Fruit fly (Drosophila melanogaster) whole organism, embryonic: ENCODE data around the gene Scgalpha.

ENCODE experiments used
- CG12071 ChIP-seq: fragments of 200-800 bp; sonication (Bioruptor generic); optimal IDR thresholded peaks from 3 replicates; lab custom pipeline; 2018; ENCODE audit warnings: missing biosample characterization, mild to moderate bottlenecking, missing genetic modification characterization
- CG17829 ChIP-seq: fragments of 200-800 bp; optimal IDR thresholded peaks from 2 replicates; lab custom pipeline; 2019; ENCODE audit warnings: missing biosample characterization, mild to moderate bottlenecking, missing genetic modification characterization, moderate library complexity
- CG7745 ChIP-seq: fragments of 200-800 bp; sonication (Bioruptor generic); optimal IDR thresholded peaks from 2 replicates; lab custom pipeline; 2018; ENCODE audit warnings: missing biosample characterization, mild to moderate bottlenecking, missing genetic modification characterization, moderate library complexity
- CG7928 ChIP-seq: fragments of 200-800 bp; sonication (Bioruptor generic); optimal IDR thresholded peaks from 2 replicates; lab custom pipeline; 2017; ENCODE audit warnings: missing biosample characterization, mild to moderate bottlenecking, missing genetic modification characterization
- Rfx ChIP-seq: fragments of 200-800 bp; sonication (Bioruptor generic); IDR thresholded peaks from 2 replicates; pipeline ENCODE4 v1.3.6; 2022; ENCODE audit warnings: missing biosample characterization, missing genetic modification characterization
- Sin3A ChIP-seq: fragments of >200 bp; optimal IDR thresholded peaks from 2 replicates; lab custom pipeline; 2018
- bbx ChIP-seq: fragments of 200-800 bp; sonication (Bioruptor generic); IDR thresholded peaks from 2 replicates; pipeline ENCODE4 v1.3.6; 2022; ENCODE audit warnings: missing biosample characterization, missing genetic modification characterization; ENCODE audit not compliant: partially characterized antibody
- knrl ChIP-seq: fragments of 200-800 bp; sonication (Bioruptor generic); IDR thresholded peaks from 3 replicates; pipeline ENCODE4 v1.3.6; 2022; ENCODE audit warnings: missing biosample characterization, missing genetic modification characterization; ENCODE audit not compliant: partially characterized antibody
- lmd ChIP-seq: fragments of 200-800 bp; sonication (Bioruptor generic); IDR thresholded peaks from 2 replicates; pipeline ENCODE4 v1.3.6; 2022; ENCODE audit warnings: missing biosample characterization, missing genetic modification characterization

dm6 chr2L:8334705-8335104, 31.5 kb downstream of the Scgalpha start:
- no peak for TF ChIP-seq CG7745
- no peak for TF ChIP-seq CG7928 (GFP tag; lab: Kevin White, UChicago)
- no peak for TF ChIP-seq Rfx (GFP tag; lab: Robert Waterston, UW)
- no peak for TF ChIP-seq CG12071 (GFP tag; lab: Kevin White, UChicago)
- no peak for TF ChIP-seq Sin3A (lab: Kevin White, UChicago)
- no peak; the same call in 2 of the 3 replicates for TF ChIP-seq knrl (GFP tag; lab: Robert Waterston, UW)
- TF ChIP-seq lmd (GFP tag; lab: Robert Waterston, UW) = no peak
- TF ChIP-seq bbx (GFP tag; lab: Robert Waterston, UW) = no peak
- no peak for TF ChIP-seq CG17829 (tag; lab: Kevin White, UChicago)
